Fruit fly (Drosophila melanogaster) whole organism, embryonic: ENCODE measurements around the gene Twdlalpha.

ENCODE experiments used
- Awh ChIP-seq: fragments of 200-800 bp; sonication (Bioruptor generic); IDR thresholded peaks from 2 replicates; pipeline ENCODE4, ENCODE4 v1.3.6; 2022; ENCODE audit warnings: missing biosample characterization, missing genetic modification characterization
- B-H1 ChIP-seq: fragments of 200-800 bp; sonication (Bioruptor generic); IDR thresholded peaks from 3 replicates; pipeline ENCODE4 v1.3.6; 2022; ENCODE audit warnings: missing biosample characterization, missing genetic modification characterization
- CG10274 ChIP-seq: fragments of 200-800 bp; sonication (Bioruptor generic); optimal IDR thresholded peaks from 3 replicates; lab custom pipeline; 2017; ENCODE audit warnings: missing biosample characterization, mild to moderate bottlenecking, missing genetic modification characterization
- CG10366 ChIP-seq: fragments of 200-800 bp; sonication (Bioruptor generic); IDR thresholded peaks from 2 replicates; pipeline ENCODE4 v1.3.6; 2022; ENCODE audit warnings: missing biosample characterization, missing genetic modification characterization
- CG13296 ChIP-seq: fragments of 200-800 bp; sonication (Bioruptor generic); optimal IDR thresholded peaks from 3 replicates; lab custom pipeline; 2018; ENCODE audit warnings: missing biosample characterization, mild to moderate bottlenecking, missing genetic modification characterization
- CG15269 ChIP-seq: fragments of 200-800 bp; sonication (Bioruptor generic); optimal IDR thresholded peaks from 2 replicates; lab custom pipeline; 2018; ENCODE audit warnings: missing biosample characterization, mild to moderate bottlenecking, missing genetic modification characterization, moderate library complexity
- CG17361 ChIP-seq: fragments of 200-800 bp; sonication (Bioruptor generic); IDR thresholded peaks from 3 replicates; pipeline ENCODE4 v1.3.6; 2022; ENCODE audit warnings: missing biosample characterization, missing genetic modification characterization
- CG4282 ChIP-seq: fragments of 200-800 bp; sonication (Bioruptor generic); optimal IDR thresholded peaks from 2 replicates; lab custom pipeline; 2016; ENCODE audit warnings: missing biosample characterization, missing genetic modification characterization
- CG4730 ChIP-seq: fragments of 200-800 bp; sonication (Bioruptor generic); IDR thresholded peaks from 2 replicates; pipeline ENCODE4 v1.3.6; 2022; ENCODE audit warnings: missing biosample characterization, missing genetic modification characterization
- CG5245 ChIP-seq: fragments of 200-800 bp; sonication (Bioruptor generic); optimal IDR thresholded peaks from 3 replicates; lab custom pipeline; 2016; ENCODE audit warnings: missing biosample characterization, missing genetic modification characterization
- CG6813 ChIP-seq: fragments of 200-800 bp; sonication (Bioruptor generic); optimal IDR thresholded peaks from 2 replicates; lab custom pipeline; 2017; ENCODE audit warnings: missing biosample characterization, missing genetic modification characterization, mild to moderate bottlenecking, moderate library complexity, missing genetic modification reagents
- CG7987 ChIP-seq: fragments of 200-800 bp; sonication (Bioruptor generic); optimal IDR thresholded peaks from 2 replicates; lab custom pipeline; 2018; ENCODE audit warnings: missing biosample characterization, mild to moderate bottlenecking, missing genetic modification characterization, moderate library complexity
- CG8388 ChIP-seq: fragments of 200-800 bp; sonication (Bioruptor generic); optimal IDR thresholded peaks from 2 replicates; lab custom pipeline; 2019; ENCODE audit warnings: missing biosample characterization, mild to moderate bottlenecking, missing genetic modification characterization, moderate library complexity
- D19B ChIP-seq: fragments of 200-800 bp; sonication (Bioruptor generic); optimal IDR thresholded peaks from 2 replicates; lab custom pipeline; 2017; ENCODE audit warnings: missing biosample characterization, mild to moderate bottlenecking, missing genetic modification characterization
- Deaf1 ChIP-seq: fragments of 200-800 bp; optimal IDR thresholded peaks from 3 replicates; lab custom pipeline; 2019; ENCODE audit warnings: missing biosample characterization, mild to moderate bottlenecking, missing genetic modification characterization, moderate library complexity
- Dp ChIP-seq: fragments of 200-800 bp; sonication (Bioruptor generic); optimal IDR thresholded peaks from 2 replicates; lab custom pipeline; 2018; ENCODE audit warnings: missing biosample characterization, mild to moderate bottlenecking, missing genetic modification characterization, moderate library complexity
- Fer1 ChIP-seq: fragments of 200-800 bp; sonication (Bioruptor generic); optimal IDR thresholded peaks from 2 replicates; lab custom pipeline; 2017; ENCODE audit warnings: missing biosample characterization, mild to moderate bottlenecking, missing genetic modification characterization
- HLH54F ChIP-seq: fragments of 200-800 bp; sonication (Bioruptor generic); optimal IDR thresholded peaks from 3 replicates; lab custom pipeline; 2016; ENCODE audit warnings: missing biosample characterization, missing genetic modification characterization
- Hand ChIP-seq: fragments of 200-800 bp; sonication (Bioruptor generic); optimal IDR thresholded peaks from 2 replicates; lab custom pipeline; 2017; ENCODE audit warnings: mild to moderate bottlenecking, missing biosample characterization, missing genetic modification reagents, missing genetic modification characterization
- Hmr ChIP-seq: fragments of 200-800 bp; sonication (Bioruptor generic); optimal IDR thresholded peaks from 3 replicates; lab custom pipeline; 2017; ENCODE audit warnings: mild to moderate bottlenecking, missing biosample characterization, missing genetic modification reagents, missing genetic modification characterization
- Hr51 ChIP-seq, 2 experiments: fragments of 200-800 bp; sonication (Bioruptor generic); optimal IDR thresholded peaks; 2 replicates in 1 of 2; 3 replicates in 1 of 2; lab custom pipeline; 2016 to 2018; ENCODE audit warnings: missing biosample characterization in 2 of 2, missing genetic modification characterization in 2 of 2, mild to moderate bottlenecking in 1 of 2, moderate library complexity in 1 of 2
- Hr78 ChIP-seq, 2 experiments: fragments of 200-800 bp in 1 of 2; fragments of >200 bp in 1 of 2; sonication (Bioruptor generic) in 1 of 2; optimal IDR thresholded peaks; 2 replicates each; lab custom pipeline; 2017 to 2019; ENCODE audit warnings: missing biosample characterization in 2 of 2, missing genetic modification characterization in 2 of 2, mild to moderate bottlenecking in 1 of 2, moderate library complexity in 1 of 2
- Lim3 ChIP-seq: fragments of 200-800 bp; sonication (Bioruptor generic); IDR thresholded peaks from 2 replicates; pipeline ENCODE4 v1.3.6; 2022; ENCODE audit warnings: missing biosample characterization, missing genetic modification characterization
- Meics ChIP-seq: fragments of 200-800 bp; sonication (Bioruptor generic); optimal IDR thresholded peaks from 2 replicates; lab custom pipeline; 2017; ENCODE audit warnings: missing biosample characterization, mild to moderate bottlenecking, missing genetic modification characterization
- PHDP ChIP-seq: fragments of 200-800 bp; sonication (Bioruptor generic); optimal IDR thresholded peaks from 3 replicates; lab custom pipeline; 2018; ENCODE audit warnings: missing biosample characterization, mild to moderate bottlenecking, missing genetic modification characterization, moderate library complexity
- Sox100B ChIP-seq: fragments of 200-800 bp; sonication (Bioruptor generic); optimal IDR thresholded peaks from 3 replicates; lab custom pipeline; 2018; ENCODE audit warnings: missing biosample characterization, mild to moderate bottlenecking, missing genetic modification characterization
- TFAM ChIP-seq: fragments of 200-800 bp; sonication (Bioruptor generic); optimal IDR thresholded peaks from 2 replicates; lab custom pipeline; 2017; ENCODE audit warnings: missing biosample characterization, missing genetic modification characterization, inconsistent platforms
- Taf1 ChIP-seq: fragments of 200-800 bp; sonication (Bioruptor generic); IDR thresholded peaks from 2 replicates; pipeline ENCODE4 v1.3.6; 2022; ENCODE audit warnings: missing biosample characterization, missing genetic modification characterization
- aop ChIP-seq: fragments of 200-800 bp; sonication (Bioruptor generic); IDR thresholded peaks from 2 replicates; pipeline ENCODE4 v1.3.6; 2022; ENCODE audit warnings: missing biosample characterization, missing genetic modification characterization
- cato ChIP-seq: fragments of 200-800 bp; sonication (Bioruptor generic); optimal IDR thresholded peaks from 2 replicates; lab custom pipeline; 2016; ENCODE audit warnings: missing biosample characterization, missing genetic modification characterization, borderline replicate concordance
- da ChIP-seq: fragments of 200-800 bp; sonication (Bioruptor generic); optimal IDR thresholded peaks from 2 replicates; lab custom pipeline; 2016; ENCODE audit warnings: missing biosample characterization, missing genetic modification characterization
- dan ChIP-seq: fragments of 200-800 bp; sonication (Bioruptor generic); IDR thresholded peaks from 2 replicates; pipeline ENCODE4 v1.3.6; 2022; ENCODE audit warnings: missing biosample characterization, missing genetic modification characterization
- danr ChIP-seq: fragments of 200-800 bp; sonication (Bioruptor generic); IDR thresholded peaks from 2 replicates; pipeline ENCODE4 v1.3.6; 2022; ENCODE audit warnings: missing biosample characterization, missing genetic modification characterization
- esg ChIP-seq: fragments of 200-800 bp; sonication (Bioruptor generic); conservative IDR thresholded peaks from 2 replicates; pipeline ENCODE4 v1.3.6; 2022; ENCODE audit warnings: missing biosample characterization, missing genetic modification characterization
- gcm2 ChIP-seq: fragments of 200-800 bp; sonication (Bioruptor generic); optimal IDR thresholded peaks from 2 replicates; lab custom pipeline; 2016; ENCODE audit warnings: missing biosample characterization, missing genetic modification characterization
- gem ChIP-seq: fragments of 200-800 bp; sonication (Bioruptor generic); optimal IDR thresholded peaks from 2 replicates; lab custom pipeline; 2019; ENCODE audit warnings: missing biosample characterization, mild to moderate bottlenecking, missing genetic modification characterization, moderate library complexity
- hb ChIP-seq: fragments of 200-800 bp; sonication (Bioruptor generic); IDR thresholded peaks from 3 replicates; pipeline ENCODE4 v1.3.6; 2022; ENCODE audit warnings: missing biosample characterization, missing genetic modification characterization; ENCODE audit not compliant: partially characterized antibody
- lmd ChIP-seq: fragments of 200-800 bp; sonication (Bioruptor generic); IDR thresholded peaks from 2 replicates; pipeline ENCODE4 v1.3.6; 2022; ENCODE audit warnings: missing biosample characterization, missing genetic modification characterization
- odd ChIP-seq: fragments of 200-800 bp; sonication (Bioruptor generic); optimal IDR thresholded peaks from 2 replicates; lab custom pipeline; 2017; ENCODE audit warnings: missing biosample characterization, mild to moderate bottlenecking, missing genetic modification characterization
- onecut ChIP-seq: fragments of 200-800 bp; sonication (Bioruptor generic); IDR thresholded peaks from 2 replicates; pipeline ENCODE4 v1.3.6; 2022; ENCODE audit warnings: missing biosample characterization, missing genetic modification characterization
- pnt ChIP-seq: fragments of 200-800 bp; sonication (Bioruptor generic); optimal IDR thresholded peaks from 3 replicates; lab custom pipeline; 2016; ENCODE audit warnings: missing biosample characterization, missing genetic modification characterization
- pros ChIP-seq: fragments of 200-800 bp; sonication (Bioruptor generic); optimal IDR thresholded peaks from 3 replicates; lab custom pipeline; 2019; ENCODE audit warnings: missing biosample characterization, mild to moderate bottlenecking, missing genetic modification characterization, moderate library complexity
- sc ChIP-seq, 3 experiments: fragments of >200 bp in 2 of 3; fragments of 200-800 bp in 1 of 3; sonication (Bioruptor generic) in 1 of 3; optimal IDR thresholded peaks; 2 replicates in 2 of 3; 3 replicates in 1 of 3; lab custom pipeline; 2017; ENCODE audit warnings: mild to moderate bottlenecking in 1 of 3, missing biosample characterization in 1 of 3, missing genetic modification characterization in 1 of 3, missing genetic modification reagents in 1 of 3
- tna ChIP-seq: fragments of 200-800 bp; sonication (Bioruptor generic); IDR thresholded peaks from 2 replicates; pipeline ENCODE4 v1.3.6; 2022; ENCODE audit warnings: missing biosample characterization, missing genetic modification characterization; ENCODE audit not compliant: partially characterized antibody
- vnd ChIP-seq: fragments of 200-800 bp; sonication (Bioruptor generic); IDR thresholded peaks from 3 replicates; pipeline ENCODE4 v1.3.6; 2022; ENCODE audit warnings: missing biosample characterization, missing genetic modification characterization; ENCODE audit not compliant: partially characterized antibody
- wor ChIP-seq: fragments of 200-800 bp; sonication (Bioruptor generic); IDR thresholded peaks from 2 replicates; pipeline ENCODE4 v1.3.6; 2022; ENCODE audit warnings: missing biosample characterization, missing genetic modification characterization
- zen ChIP-seq: fragments of 200-800 bp; sonication (Bioruptor generic); optimal IDR thresholded peaks from 3 replicates; lab custom pipeline; 2018; ENCODE audit warnings: missing biosample characterization, mild to moderate bottlenecking, missing genetic modification characterization, moderate library complexity
- zf30C ChIP-seq: fragments of 200-800 bp; sonication (Bioruptor generic); optimal IDR thresholded peaks from 3 replicates; lab custom pipeline; 2018; ENCODE audit warnings: missing biosample characterization, mild to moderate bottlenecking, missing genetic modification characterization

The Twdlalpha gene

dm6 chrX:16696614-16697519, 45.8 kb upstream of the Twdlalpha start (continued):
- peak; percentile 12 for TF ChIP-seq Sox100B
- TF ChIP-seq Taf1 (GFP tag; lab: Robert Waterston, UW): no peak
- TF ChIP-seq sc (optimal IDR thresholded peaks at IDR 0.05; lab: Kevin White, UChicago): no peak
- TF ChIP-seq sc (GFP tag; optimal IDR thresholded peaks at IDR 0.05; lab: Kevin White, UChicago): no peak
- TF ChIP-seq TFAM (GFP tag; lab: Kevin White, UChicago): no peak
- no peak for TF ChIP-seq B-H1 (GFP tag; lab: Robert Waterston, UW)
- TF ChIP-seq Hand: peak; percentile 4
- no peak for TF ChIP-seq Dp (GFP tag; lab: Kevin White, UChicago)
- peak; percentile 49 for TF ChIP-seq gem (tag; lab: Kevin White, UChicago)
- no peak for TF ChIP-seq zen (tag; lab: Kevin White, UChicago)
- no peak for TF ChIP-seq CG4282
- no peak for TF ChIP-seq danr (GFP tag; lab: Robert Waterston, UW)
- no peak for TF ChIP-seq tna
- peak; percentile 21 for TF ChIP-seq Fer1 (GFP tag; lab: Kevin White, UChicago)
- no peak for TF ChIP-seq Awh (GFP tag; lab: Robert Waterston, UW)
- TF ChIP-seq Hmr (GFP tag; lab: Kevin White, UChicago): no peak
- TF ChIP-seq pnt (GFP tag; lab: Kevin White, UChicago): no peak
- no peak for TF ChIP-seq Lim3 (GFP tag; lab: Robert Waterston, UW)
- no peak for TF ChIP-seq Hr78 (GFP tag; optimal IDR thresholded peaks at IDR 0.05; lab: Kevin White, UChicago)
- TF ChIP-seq Deaf1 (tag; lab: Kevin White, UChicago): no peak
- no peak for TF ChIP-seq esg
- TF ChIP-seq wor (GFP tag; lab: Robert Waterston, UW): no peak
- peak; percentile 40 for TF ChIP-seq Meics (GFP tag; lab: Kevin White, UChicago)
- TF ChIP-seq Hr51 (GFP tag; optimal IDR thresholded peaks at IDR 0.05; lab: Kevin White, UChicago): peak in 1 of 2 experiments; percentile 32
- TF ChIP-seq CG7987 (GFP tag; lab: Kevin White, UChicago): no peak
- no peak for TF ChIP-seq cato (GFP tag; lab: Kevin White, UChicago)
- no peak for TF ChIP-seq HLH54F (GFP tag; lab: Kevin White, UChicago)
- peak; percentile 48 for TF ChIP-seq CG17361 (GFP tag; lab: Robert Waterston, UW)
- TF ChIP-seq CG4730 (GFP tag; lab: Robert Waterston, UW): peak; percentile 23; the same call in 1 of the 2 replicates
- no peak for TF ChIP-seq CG13296 (GFP tag; lab: Kevin White, UChicago)
- no peak for TF ChIP-seq CG5245
- TF ChIP-seq CG10274 (GFP tag; lab: Kevin White, UChicago): no peak
- TF ChIP-seq CG8388: no peak
- peak; percentile 15 for TF ChIP-seq PHDP (tag; lab: Kevin White, UChicago)
- no peak for TF ChIP-seq CG15269 (tag; lab: Kevin White, UChicago)
- TF ChIP-seq CG6813 (GFP tag; lab: Kevin White, UChicago): no peak
- no peak for TF ChIP-seq gcm2 (GFP tag; lab: Kevin White, UChicago)
- no peak for TF ChIP-seq zf30C
- TF ChIP-seq dan (GFP tag; lab: Robert Waterston, UW): no peak
- no peak for TF ChIP-seq vnd (GFP tag; lab: Robert Waterston, UW)
- no peak for TF ChIP-seq odd (GFP tag; lab: Kevin White, UChicago)
- TF ChIP-seq onecut: no peak
- no peak for TF ChIP-seq pros
- TF ChIP-seq hb (GFP tag; lab: Robert Waterston, UW): no peak
- no peak for TF ChIP-seq lmd
- no peak for TF ChIP-seq aop (GFP tag; lab: Robert Waterston, UW)
- no peak for TF ChIP-seq D19B (GFP tag; lab: Kevin White, UChicago)
- no peak for TF ChIP-seq da
- no peak for TF ChIP-seq CG10366 (GFP tag; lab: Robert Waterston, UW)
